Fruit fly (Drosophila melanogaster): ENCODE data around the gene Sgs8.

Sgs8 gene

DNA sequence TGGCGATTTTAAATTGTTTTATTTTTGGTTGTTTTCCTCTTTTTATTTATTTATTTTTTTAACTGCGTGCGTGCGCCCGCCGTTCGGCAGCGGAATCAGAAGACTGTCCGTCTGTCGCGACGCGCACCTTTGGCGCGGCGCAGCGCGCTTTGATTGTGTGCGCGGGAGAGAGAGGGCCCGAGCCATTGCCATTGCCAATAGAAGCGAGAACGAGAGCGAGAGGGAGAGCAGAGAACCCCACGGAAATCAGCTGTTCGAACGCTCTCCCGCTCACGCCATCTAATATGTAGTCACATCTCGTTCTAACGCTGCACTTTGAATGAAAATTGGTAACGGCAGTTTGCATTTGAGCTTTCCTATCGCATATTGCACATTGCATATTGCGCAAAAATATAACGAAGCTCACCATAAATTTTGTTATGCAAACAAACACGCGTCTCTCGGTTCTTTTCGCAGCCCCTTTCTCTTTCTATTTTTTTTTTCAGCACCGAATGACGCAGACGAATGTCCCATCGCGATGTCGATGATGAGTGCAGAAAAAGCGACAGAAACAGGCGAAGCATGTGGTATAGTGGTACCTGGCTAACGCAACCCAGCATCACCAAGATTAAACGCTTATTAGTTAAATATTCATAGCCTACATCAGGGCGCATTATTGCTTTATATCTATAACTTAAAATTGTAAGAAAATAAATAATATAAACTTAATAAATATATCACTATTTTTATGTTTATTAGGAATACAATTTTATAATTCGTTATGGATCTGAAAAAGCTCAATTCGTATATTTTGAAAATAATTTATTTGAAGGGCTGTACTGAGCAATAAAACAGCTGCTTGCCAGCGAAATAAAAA, 25.4 kb upstream of the Sgs8 start (continued):
- no peak; the same call in 1 of the 2 replicates for TF ChIP-seq amos (GFP tag; IDR thresholded peaks at IDR 0.05; ENCODE audit: partially characterized antibody)
- no peak for TF ChIP-seq stc (GFP tag; IDR thresholded peaks at IDR 0.05)
- no peak for TF ChIP-seq Hmx (GFP tag; optimal IDR thresholded peaks at IDR 0.05)
- no peak for TF ChIP-seq tll (GFP tag; optimal IDR thresholded peaks at IDR 0.05)
- TF ChIP-seq CG15696 (tag; optimal IDR thresholded peaks at IDR 0.05) = no peak
- no peak for TF ChIP-seq ham (GFP tag; IDR thresholded peaks at IDR 0.05)
- TF ChIP-seq Hey (tag; optimal IDR thresholded peaks at IDR 0.05) = no peak
- TF ChIP-seq NC2β (GFP tag; optimal IDR thresholded peaks at IDR 0.05) = no peak
- no peak for TF ChIP-seq Aef1 (GFP tag; IDR thresholded peaks at IDR 0.05)
- TF ChIP-seq CG8388 (GFP tag; optimal IDR thresholded peaks at IDR 0.05) = peak; percentile 23
- no peak for TF ChIP-seq CG8359 (GFP tag; optimal IDR thresholded peaks at IDR 0.05; ENCODE audit: borderline replicate concordance)
- peak; percentile 47; the same call in 1 of the 2 replicates for TF ChIP-seq al (GFP tag; IDR thresholded peaks at IDR 0.05)
- TF ChIP-seq knrl (GFP tag; IDR thresholded peaks at IDR 0.05; ENCODE audit: partially characterized antibody) = no peak
- TF ChIP-seq CG12071 (GFP tag; optimal IDR thresholded peaks at IDR 0.05) = no peak
- no peak for TF ChIP-seq Hand (GFP tag; optimal IDR thresholded peaks at IDR 0.05)
- TF ChIP-seq CG7745 (tag; optimal IDR thresholded peaks at IDR 0.05) = no peak
- peak; percentile 12 for TF ChIP-seq CG10209 (GFP tag; optimal IDR thresholded peaks at IDR 0.05)
- no peak for TF ChIP-seq schlank (tag; optimal IDR thresholded peaks at IDR 0.05)
- no peak for TF ChIP-seq bab2 (GFP tag; optimal IDR thresholded peaks at IDR 0.05)
- TF ChIP-seq Sin3A (optimal IDR thresholded peaks at IDR 0.05) = no peak
- peak; percentile 65; the same call in 1 of the 2 replicates for TF ChIP-seq CG10321 (GFP tag; IDR thresholded peaks at IDR 0.05)
- TF ChIP-seq dimm (GFP tag; IDR thresholded peaks at IDR 0.05) = no peak
- no peak for TF ChIP-seq Dfd (GFP tag; optimal IDR thresholded peaks at IDR 0.05)
- peak; percentile 53; the same call in 1 of the 2 replicates for TF ChIP-seq CG9932 (GFP tag; IDR thresholded peaks at IDR 0.05)
- TF ChIP-seq sens-2 (GFP tag; IDR thresholded peaks at IDR 0.05) = no peak
- no peak for TF ChIP-seq cad (GFP tag; optimal IDR thresholded peaks at IDR 0.05)
- no peak for TF ChIP-seq Dip2 (GFP tag; IDR thresholded peaks at IDR 0.05)
- no peak for TF ChIP-seq CG7372 (GFP tag; IDR thresholded peaks at IDR 0.05)
- TF ChIP-seq CG7839 (tag; optimal IDR thresholded peaks at IDR 0.05) = peak; percentile 48
- no peak for TF ChIP-seq Hr39 (optimal IDR thresholded peaks at IDR 0.05)
- TF ChIP-seq onecut (GFP tag; IDR thresholded peaks at IDR 0.05) = no peak
- TF ChIP-seq CG31441 (GFP tag; IDR thresholded peaks at IDR 0.05) = peak; percentile 48
- TF ChIP-seq CG6854 (GFP tag; optimal IDR thresholded peaks at IDR 0.05) = no peak
- peak; percentile 11 for TF ChIP-seq CG17359 (tag; optimal IDR thresholded peaks at IDR 0.05)
- TF ChIP-seq CG42726 (GFP tag; IDR thresholded peaks at IDR 0.05; ENCODE audit: partially characterized antibody) = 0 out of 2 replicates have a peak, but pooled peaks have one; percentile 23
- no peak for TF ChIP-seq CG6813 (GFP tag; optimal IDR thresholded peaks at IDR 0.05)
- no peak; the same call in 3 of the 4 replicates for TF ChIP-seq Gug (GFP tag; IDR thresholded peaks at IDR 0.05)
- no peak for TF ChIP-seq Hr3 (GFP tag; optimal IDR thresholded peaks at IDR 0.05)
- no peak for TF ChIP-seq Gsc (GFP tag; IDR thresholded peaks at IDR 0.05)
- peak; percentile 1 for TF ChIP-seq CG9437 (GFP tag; optimal IDR thresholded peaks at IDR 0.05)
- TF ChIP-seq Drgx (GFP tag; IDR thresholded peaks at IDR 0.05) = peak; percentile 7; the same call in 1 of the 2 replicates
- peak; percentile 23 for TF ChIP-seq fd3F (GFP tag; optimal IDR thresholded peaks at IDR 0.05)
- TF ChIP-seq CG6254 (GFP tag; optimal IDR thresholded peaks at IDR 0.05) = no peak
- no peak for TF ChIP-seq HLH54F (GFP tag; optimal IDR thresholded peaks at IDR 0.05)
- no peak for TF ChIP-seq kay (GFP tag; optimal IDR thresholded peaks at IDR 0.05)
- TF ChIP-seq Fer1 (GFP tag; optimal IDR thresholded peaks at IDR 0.05) = no peak
- no peak for TF ChIP-seq oc (tag; optimal IDR thresholded peaks at IDR 0.05)
- no peak for TF ChIP-seq CG3065 (GFP tag; optimal IDR thresholded peaks at IDR 0.05)
- no peak for TF ChIP-seq wek (GFP tag; optimal IDR thresholded peaks at IDR 0.05)
- no peak for TF ChIP-seq Doc2 (GFP tag; IDR thresholded peaks at IDR 0.05)
